Worm (Caenorhabditis elegans) whole organism, midembryonic: ENCODE results near the gene gmap-3.
A peak's percentile ranks its signal among the peaks of the same experiment; 100 is the strongest.

Source experiments
- T22C8.4 ChIP-seq: fragments of 200-800 bp; sonication (Bioruptor generic); IDR thresholded peaks from 2 replicates; pipeline ENCODE4 v1.3.6; 2022; ENCODE audit warnings: missing genetic modification characterization, missing compliant biosample characterization
- cog-1 ChIP-seq: sonication (generic microtip); optimal IDR thresholded peaks from 2 replicates; lab custom pipeline; 2016; ENCODE audit warnings: missing genetic modification characterization, missing compliant biosample characterization
- flt-1 ChIP-seq: fragments of 200-800 bp; sonication (Bioruptor generic); IDR thresholded peaks from 2 replicates; pipeline ENCODE4 v1.3.6; 2022; ENCODE audit warnings: missing genetic modification characterization, missing compliant biosample characterization
- klf-2 ChIP-seq: fragments of 200-800 bp; sonication (Bioruptor generic); conservative IDR thresholded peaks from 2 replicates; pipeline ENCODE4 v1.3.6; 2022; ENCODE audit warnings: missing genetic modification reagents, missing genetic modification characterization, missing compliant biosample characterization
- med-1 ChIP-seq: sonication (generic microtip); optimal IDR thresholded peaks from 2 replicates; lab custom pipeline; 2017; ENCODE audit warnings: missing genetic modification characterization, mild to moderate bottlenecking, missing compliant biosample characterization, antibody characterized with exemption, missing genetic modification reagents; ENCODE audit not compliant: insufficient read depth
- ref-1 ChIP-seq: fragments of 200-800 bp; sonication (Bioruptor generic); conservative IDR thresholded peaks from 2 replicates; pipeline ENCODE4 v1.3.6; 2022; ENCODE audit warnings: missing genetic modification reagents, missing genetic modification characterization, missing compliant biosample characterization
- tab-1 ChIP-seq: fragments of 200-800 bp; sonication (Bioruptor generic); IDR thresholded peaks from 2 replicates; pipeline ENCODE4 v1.3.6; 2022; ENCODE audit warnings: missing genetic modification characterization, missing compliant biosample characterization
- ztf-23 ChIP-seq: fragments of 200-800 bp; sonication (Bioruptor generic); IDR thresholded peaks from 2 replicates; pipeline ENCODE4 v1.3.6; 2022; ENCODE audit warnings: missing genetic modification reagents, missing genetic modification characterization, missing compliant biosample characterization
- ztf-29 ChIP-seq: fragments of 200-800 bp; sonication (Bioruptor generic); IDR thresholded peaks from 2 replicates; pipeline ENCODE4 v1.3.6; 2022; ENCODE audit warnings: missing genetic modification reagents, missing genetic modification characterization, missing compliant biosample characterization

gmap-3 gene

ce11 chrX:12965163-12965562, 24.4 kb upstream of the gmap-3 start, which contains the start of gene frpr-2:
Gene frpr-2 (plus strand): TSS chrX:12965463.
- TF ChIP-seq ztf-23 (GFP tag; lab: Robert Waterston, UW) (no peak), ztf-29 (no peak), cog-1 (tag; lab: Kevin White, UChicago) (no peak), tab-1 (GFP tag; lab: Robert Waterston, UW) (no peak), klf-2 (no peak), T22C8.4 (GFP tag; lab: Robert Waterston, UW) (no peak), med-1 (GFP tag; lab: Kevin White, UChicago) (no peak), ref-1 (no peak), flt-1 (GFP tag; lab: Robert Waterston, UW) (no peak)

- TF ChIP-seq T22C8.4 (GFP tag; lab: Robert Waterston, UW) (no peak), ztf-29 (no peak), klf-2 (no peak), cog-1 (tag; lab: Kevin White, UChicago) (no peak), med-1 (GFP tag; lab: Kevin White, UChicago) (no peak), ref-1 (no peak), ztf-23 (GFP tag; lab: Robert Waterston, UW) (no peak), tab-1 (GFP tag; lab: Robert Waterston, UW) (no peak), flt-1 (GFP tag; lab: Robert Waterston, UW) (no peak)
These were observed 18.1 kb upstream of the gmap-3 start for ce11 chrX:12958897-12959296.

- TF ChIP-seq ref-1, result no peak
- TF ChIP-seq med-1 (GFP tag; lab: Kevin White, UChicago), result no peak
- TF ChIP-seq tab-1 (GFP tag; lab: Robert Waterston, UW), result no peak
These were observed 10.4 kb upstream of the gmap-3 start for ce11 chrX:12951175-12951574.

ce11 chrX:12946533-12946932, 5.8 kb upstream of the gmap-3 start, which contains the start of gene C05E7.3:
Gene C05E7.3 (minus strand): TSS chrX:12946633.
- no peak for TF ChIP-seq med-1 (GFP tag; lab: Kevin White, UChicago)
- no peak for TF ChIP-seq flt-1 (GFP tag; lab: Robert Waterston, UW)
- no peak for TF ChIP-seq klf-2
- no peak for TF ChIP-seq T22C8.4 (GFP tag; lab: Robert Waterston, UW)
- no peak for TF ChIP-seq ztf-29
- TF ChIP-seq cog-1 (tag; lab: Kevin White, UChicago), result no peak
- no peak for TF ChIP-seq tab-1 (GFP tag; lab: Robert Waterston, UW)

ce11 chrX:12944661-12945060, 3.9 kb upstream of the gmap-3 start:
- TF ChIP-seq ztf-29 (no peak), klf-2 (no peak), ztf-23 (GFP tag; lab: Robert Waterston, UW) (no peak), flt-1 (GFP tag; lab: Robert Waterston, UW) (no peak), tab-1 (GFP tag; lab: Robert Waterston, UW) (no peak), cog-1 (tag; lab: Kevin White, UChicago) (no peak), ref-1 (no peak), T22C8.4 (GFP tag; lab: Robert Waterston, UW) (no peak), med-1 (GFP tag; lab: Kevin White, UChicago) (no peak)

- TF ChIP-seq klf-2 (no peak), flt-1 (GFP tag; lab: Robert Waterston, UW) (no peak), ref-1 (no peak), cog-1 (tag; lab: Kevin White, UChicago) (no peak), ztf-23 (GFP tag; lab: Robert Waterston, UW) (no peak), T22C8.4 (GFP tag; lab: Robert Waterston, UW) (no peak), tab-1 (GFP tag; lab: Robert Waterston, UW) (no peak), med-1 (GFP tag; lab: Kevin White, UChicago) (no peak), ztf-29 (no peak)
These were observed 2.4 kb upstream of the gmap-3 start, which contains the start of gene gmap-2 for ce11 chrX:12943166-12943565. Gene gmap-2 (minus strand): TSS chrX:12943266.

- TF ChIP-seq klf-2 (no peak), cog-1 (tag; lab: Kevin White, UChicago) (no peak), med-1 (GFP tag; lab: Kevin White, UChicago) (no peak), tab-1 (GFP tag; lab: Robert Waterston, UW) (0 out of 2 replicates have a peak, but pooled peaks have one; percentile 25), T22C8.4 (GFP tag; lab: Robert Waterston, UW) (no peak), ztf-23 (GFP tag; lab: Robert Waterston, UW) (no peak), ztf-29 (no peak)
These were observed 1.5 kb upstream of the gmap-3 start for ce11 chrX:12942296-12942695.

ce11 chrX:12937521-12937920, 3.2 kb downstream of the gmap-3 start:
- TF ChIP-seq cog-1 (tag; lab: Kevin White, UChicago), result no peak
- no peak for TF ChIP-seq ztf-23 (GFP tag; lab: Robert Waterston, UW)
- no peak for TF ChIP-seq med-1 (GFP tag; lab: Kevin White, UChicago)
- TF ChIP-seq tab-1 (GFP tag; lab: Robert Waterston, UW), result no peak
- no peak for TF ChIP-seq ref-1
- TF ChIP-seq flt-1 (GFP tag; lab: Robert Waterston, UW), result no peak
- TF ChIP-seq ztf-29, result no peak
- TF ChIP-seq T22C8.4 (GFP tag; lab: Robert Waterston, UW), result no peak
- no peak for TF ChIP-seq klf-2

- TF ChIP-seq ref-1, result no peak
- TF ChIP-seq tab-1 (GFP tag; lab: Robert Waterston, UW), result no peak
- TF ChIP-seq cog-1 (tag; lab: Kevin White, UChicago), result no peak
- no peak for TF ChIP-seq ztf-23 (GFP tag; lab: Robert Waterston, UW)
- no peak for TF ChIP-seq klf-2
- no peak for TF ChIP-seq flt-1 (GFP tag; lab: Robert Waterston, UW)
- TF ChIP-seq med-1 (GFP tag; lab: Kevin White, UChicago), result no peak
- no peak for TF ChIP-seq ztf-29
These were observed 5.1 kb downstream of the gmap-3 start for ce11 chrX:12935694-12936093.

- TF ChIP-seq ztf-23 (GFP tag; lab: Robert Waterston, UW) (no peak), ref-1 (no peak), T22C8.4 (GFP tag; lab: Robert Waterston, UW) (no peak), klf-2 (no peak), med-1 (GFP tag; lab: Kevin White, UChicago) (no peak), ztf-29 (no peak), cog-1 (tag; lab: Kevin White, UChicago) (no peak), flt-1 (GFP tag; lab: Robert Waterston, UW) (no peak), tab-1 (GFP tag; lab: Robert Waterston, UW) (no peak)
These were observed 6.0 kb downstream of the gmap-3 start, which contains the start of gene gmap-1 for ce11 chrX:12934768-12935167. Gene gmap-1 (minus strand): TSS chrX:12934978.
